Worm (Caenorhabditis elegans) whole organism, mixed stage, embryonic: ENCODE data around the gene nob-1.

ENCODE experiments used
- M03D4.4 ChIP-seq: sonication (generic microtip); optimal IDR thresholded peaks from 2 replicates; lab custom pipeline; 2017; ENCODE audit warnings: mild to moderate bottlenecking, missing genetic modification characterization, missing compliant biosample characterization
- blmp-1 ChIP-seq: fragments of 150-350 bp; optimal IDR thresholded peaks from 2 replicates; lab custom pipeline; 2014; ENCODE audit warnings: missing biosample characterization, missing genetic modification characterization
- ceh-39 ChIP-seq: fragments of 150-350 bp; optimal IDR thresholded peaks from 2 replicates; lab custom pipeline; 2014; ENCODE audit warnings: missing biosample characterization, missing genetic modification characterization
- ceh-43 ChIP-seq: fragments of 200-800 bp; sonication (Bioruptor generic); optimal IDR thresholded peaks from 2 replicates; lab custom pipeline; 2018; ENCODE audit warnings: mild to moderate bottlenecking, missing genetic modification characterization, moderate library complexity, missing compliant biosample characterization
- ceh-83 ChIP-seq: fragments of 200-800 bp; sonication (Bioruptor generic); optimal IDR thresholded peaks from 2 replicates; lab custom pipeline; 2018; ENCODE audit warnings: mild to moderate bottlenecking, missing genetic modification characterization, missing compliant biosample characterization
- ces-1 ChIP-seq: fragments of 150-350 bp; optimal IDR thresholded peaks from 2 replicates; lab custom pipeline; 2014; ENCODE audit warnings: missing biosample characterization, missing genetic modification reagents, missing genetic modification characterization
- cnd-1 ChIP-seq: fragments of 200-800 bp; sonication (Bioruptor generic); optimal IDR thresholded peaks from 2 replicates; lab custom pipeline; 2018; ENCODE audit warnings: mild to moderate bottlenecking, missing genetic modification characterization, missing compliant biosample characterization
- drap-1 ChIP-seq: fragments of 200-800 bp; sonication (Bioruptor generic); optimal IDR thresholded peaks from 3 replicates; lab custom pipeline; 2018; ENCODE audit warnings: mild to moderate bottlenecking, missing genetic modification characterization, missing compliant biosample characterization
- elt-3 ChIP-seq: fragments of 150-350 bp; optimal IDR thresholded peaks from 2 replicates; lab custom pipeline; 2014; ENCODE audit warnings: missing biosample characterization, missing genetic modification characterization
- flh-1 ChIP-seq: fragments of 200-800 bp; sonication (Bioruptor generic); optimal IDR thresholded peaks from 2 replicates; lab custom pipeline; 2018; ENCODE audit warnings: mild to moderate bottlenecking, missing genetic modification characterization, moderate library complexity, missing compliant biosample characterization
- ham-2 ChIP-seq: fragments of 200-800 bp; sonication (Bioruptor generic); optimal IDR thresholded peaks from 2 replicates; lab custom pipeline; 2018; ENCODE audit warnings: mild to moderate bottlenecking, missing genetic modification characterization, missing compliant biosample characterization
- lin-13 ChIP-seq: fragments of 150-350 bp; optimal IDR thresholded peaks from 2 replicates; lab custom pipeline; 2014; ENCODE audit warnings: missing biosample characterization, missing genetic modification characterization
- lin-32 ChIP-seq: fragments of 200-800 bp; sonication (Bioruptor generic); optimal IDR thresholded peaks from 2 replicates; lab custom pipeline; 2018; ENCODE audit warnings: mild to moderate bottlenecking, missing genetic modification characterization, missing compliant biosample characterization
- mab-5 ChIP-seq: fragments of 150-350 bp; optimal IDR thresholded peaks from 2 replicates; lab custom pipeline; 2014; ENCODE audit warnings: missing biosample characterization, missing genetic modification characterization
- mep-1 ChIP-seq: fragments of 150-350 bp; optimal IDR thresholded peaks from 2 replicates; lab custom pipeline; 2017; ENCODE audit warnings: missing biosample characterization, missing genetic modification reagents, missing genetic modification characterization, inconsistent platforms
- mls-2 ChIP-seq: sonication (generic microtip); optimal IDR thresholded peaks from 2 replicates; lab custom pipeline; 2016; ENCODE audit warnings: mild to moderate bottlenecking, missing genetic modification characterization, moderate library complexity, missing compliant biosample characterization
- nhr-12 ChIP-seq: fragments of 150-350 bp; optimal IDR thresholded peaks from 2 replicates; lab custom pipeline; 2014; ENCODE audit warnings: missing biosample characterization, missing genetic modification characterization
- nhr-2 ChIP-seq: fragments of 150-350 bp; optimal IDR thresholded peaks from 2 replicates; lab custom pipeline; 2014; ENCODE audit warnings: missing biosample characterization, missing genetic modification characterization
- nhr-237 ChIP-seq: fragments of 150-350 bp; optimal IDR thresholded peaks from 2 replicates; lab custom pipeline; 2014; ENCODE audit warnings: missing biosample characterization, missing genetic modification characterization
- nhr-28 ChIP-seq: fragments of 150-350 bp; optimal IDR thresholded peaks from 2 replicates; lab custom pipeline; 2014; ENCODE audit warnings: missing biosample characterization, missing genetic modification characterization
- nhr-76 ChIP-seq: sonication (generic microtip); optimal IDR thresholded peaks from 2 replicates; lab custom pipeline; 2017; ENCODE audit warnings: missing biosample characterization, missing genetic modification characterization
- pha-4 ChIP-seq: fragments of 150-350 bp; optimal IDR thresholded peaks from 2 replicates; lab custom pipeline; 2018; ENCODE audit warnings: missing biosample characterization, missing genetic modification reagents, missing genetic modification characterization
- sem-2 ChIP-seq: fragments of 200-800 bp; sonication (Bioruptor generic); optimal IDR thresholded peaks from 2 replicates; lab custom pipeline; 2018; ENCODE audit warnings: mild to moderate bottlenecking, missing genetic modification characterization, missing compliant biosample characterization
- snpc-4 ChIP-seq: fragments of 150-350 bp; optimal IDR thresholded peaks from 2 replicates; lab custom pipeline; 2014; ENCODE audit warnings: missing biosample characterization, missing genetic modification characterization
- sptf-1 ChIP-seq: sonication (generic microtip); optimal IDR thresholded peaks from 2 replicates; lab custom pipeline; 2017; ENCODE audit warnings: mild to moderate bottlenecking, missing genetic modification characterization, moderate library complexity, missing compliant biosample characterization
- tbx-8 ChIP-seq: fragments of 200-800 bp; sonication (Bioruptor generic); optimal IDR thresholded peaks from 2 replicates; lab custom pipeline; 2018; ENCODE audit warnings: mild to moderate bottlenecking, missing genetic modification characterization, moderate library complexity, missing compliant biosample characterization
- unc-120 ChIP-seq: sonication (generic microtip); optimal IDR thresholded peaks from 2 replicates; lab custom pipeline; 2017; ENCODE audit warnings: missing genetic modification characterization, missing compliant biosample characterization; ENCODE audit not compliant: poor library complexity, severe bottlenecking
- unc-39 ChIP-seq: fragments of 150-350 bp; optimal IDR thresholded peaks from 2 replicates; lab custom pipeline; 2014; ENCODE audit warnings: missing biosample characterization, missing genetic modification characterization
- unc-62 ChIP-seq: fragments of 150-350 bp; optimal IDR thresholded peaks from 2 replicates; lab custom pipeline; 2014; ENCODE audit warnings: missing biosample characterization, missing genetic modification reagents, missing genetic modification characterization
- zip-8 ChIP-seq: fragments of 150-350 bp; optimal IDR thresholded peaks from 2 replicates; lab custom pipeline; 2014; ENCODE audit warnings: missing biosample characterization, missing genetic modification characterization

Gene nob-1

DNA sequence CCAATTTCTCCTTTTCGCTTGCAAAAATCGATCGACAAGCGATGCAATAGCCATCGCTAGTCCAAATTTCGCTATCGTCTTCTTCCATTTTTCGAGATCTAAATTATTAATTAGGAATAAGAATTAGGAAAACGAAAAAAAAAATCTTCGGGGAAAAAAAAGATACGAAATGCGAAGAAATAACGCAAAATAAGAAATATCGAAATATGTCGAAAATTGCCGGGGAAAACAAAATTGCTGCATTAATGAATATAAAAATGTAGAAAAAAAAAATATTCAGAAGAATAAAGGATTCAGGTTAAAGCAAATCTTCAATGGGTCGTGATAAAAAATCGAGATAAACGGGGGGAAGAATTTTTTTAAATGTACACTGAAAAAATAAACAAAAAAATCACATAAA lies 31.9 kb downstream of the nob-1 start, which contains the start of gene Y79H2A.3:
Gene Y79H2A.3, minus strand, starts transcription at position 101 of the 400 bp plus-strand sequence.
- TF ChIP-seq flh-1 (GFP tag; lab: Kevin White, UChicago) = no peak
- TF ChIP-seq ceh-83 = no peak
- no peak for TF ChIP-seq sem-2
- no peak for TF ChIP-seq snpc-4 (tag; lab: Kevin White, UChicago)
- TF ChIP-seq tbx-8 (GFP tag; lab: Kevin White, UChicago) = no peak
- no peak for TF ChIP-seq unc-120 (tag; lab: Kevin White, UChicago)
- no peak for TF ChIP-seq elt-3 (tag; lab: Kevin White, UChicago)
- no peak for TF ChIP-seq mep-1 (tag; lab: Kevin White, UChicago)
- no peak for TF ChIP-seq sptf-1 (tag; lab: Kevin White, UChicago)
- no peak for TF ChIP-seq drap-1
- TF ChIP-seq zip-8 (tag; lab: Kevin White, UChicago) = no peak
- no peak for TF ChIP-seq mls-2 (tag; lab: Kevin White, UChicago)
- no peak for TF ChIP-seq nhr-12 (tag; lab: Kevin White, UChicago)
- no peak for TF ChIP-seq pha-4 (tag; lab: Kevin White, UChicago)
- no peak for TF ChIP-seq M03D4.4 (tag; lab: Kevin White, UChicago)
- TF ChIP-seq nhr-237 (tag; lab: Kevin White, UChicago) = no peak
- no peak for TF ChIP-seq lin-32 (GFP tag; lab: Kevin White, UChicago)

- no peak for TF ChIP-seq sptf-1 (tag; lab: Kevin White, UChicago)
- TF ChIP-seq cnd-1 (tag; lab: Kevin White, UChicago) = no peak
- TF ChIP-seq lin-13 (tag; lab: Kevin White, UChicago) = no peak
- no peak for TF ChIP-seq nhr-237 (tag; lab: Kevin White, UChicago)
- TF ChIP-seq ceh-39 (tag; lab: Kevin White, UChicago) = no peak
- no peak for TF ChIP-seq unc-39 (tag; lab: Kevin White, UChicago)
- TF ChIP-seq nhr-76 (tag; lab: Kevin White, UChicago) = no peak
- no peak for TF ChIP-seq blmp-1 (tag; lab: Kevin White, UChicago)
- TF ChIP-seq nhr-28 (tag; lab: Kevin White, UChicago) = no peak
- TF ChIP-seq mab-5 (tag; lab: Kevin White, UChicago) = no peak
- no peak for TF ChIP-seq unc-62 (GFP tag; lab: Kevin White, UChicago)
- no peak for TF ChIP-seq ceh-43 (GFP tag; lab: Kevin White, UChicago)
- no peak for TF ChIP-seq flh-1 (GFP tag; lab: Kevin White, UChicago)
- no peak for TF ChIP-seq sem-2
- TF ChIP-seq ces-1 (GFP tag; lab: Kevin White, UChicago) = no peak
- TF ChIP-seq mls-2 (tag; lab: Kevin White, UChicago) = no peak
- no peak for TF ChIP-seq zip-8 (tag; lab: Kevin White, UChicago)
- no peak for TF ChIP-seq pha-4 (tag; lab: Kevin White, UChicago)
Measured at ce11 chrIII:12040999-12041398, 43.1 kb downstream of the nob-1 start, which contains the start of gene Y79H2A.4. TSS of gene Y79H2A.4 (plus strand) at chrIII:12041299.

DNA sequence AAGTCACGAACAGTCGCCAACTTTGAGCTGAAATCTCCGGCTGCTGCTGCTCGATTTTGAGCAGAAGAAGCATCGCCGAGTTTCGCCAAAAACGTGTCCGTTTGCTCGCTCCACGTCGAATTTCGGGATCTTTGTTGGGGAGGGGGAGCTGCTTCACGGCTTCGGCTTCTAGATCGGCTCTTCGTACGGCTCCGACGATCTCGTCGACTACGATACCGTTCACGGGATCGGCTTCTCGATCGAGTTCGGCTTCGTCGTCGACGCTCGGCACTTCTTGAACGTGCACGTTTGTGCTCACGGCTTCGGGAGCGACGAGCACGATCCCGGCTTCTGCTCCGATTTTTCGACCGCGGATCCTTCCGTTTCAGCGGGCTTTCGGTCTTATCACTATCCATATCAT lies 46.9 kb downstream of the nob-1 start:
- no peak for TF ChIP-seq ceh-39 (tag; lab: Kevin White, UChicago)
- TF ChIP-seq tbx-8 (GFP tag; lab: Kevin White, UChicago) = no peak

- no peak for TF ChIP-seq zip-8 (tag; lab: Kevin White, UChicago)
- no peak for TF ChIP-seq nhr-237 (tag; lab: Kevin White, UChicago)
- no peak for TF ChIP-seq nhr-2
- no peak for TF ChIP-seq sptf-1 (tag; lab: Kevin White, UChicago)
- no peak for TF ChIP-seq blmp-1 (tag; lab: Kevin White, UChicago)
Measured at ce11 chrIII:12034311-12034710, 49.8 kb downstream of the nob-1 start.

- TF ChIP-seq nhr-28 (tag; lab: Kevin White, UChicago) = no peak
- no peak for TF ChIP-seq nhr-237 (tag; lab: Kevin White, UChicago)
- no peak for TF ChIP-seq elt-3 (tag; lab: Kevin White, UChicago)
- TF ChIP-seq ceh-83 = no peak
- no peak for TF ChIP-seq drap-1
- TF ChIP-seq tbx-8 (GFP tag; lab: Kevin White, UChicago) = no peak
- TF ChIP-seq zip-8 (tag; lab: Kevin White, UChicago) = no peak
- no peak for TF ChIP-seq blmp-1 (tag; lab: Kevin White, UChicago)
- TF ChIP-seq snpc-4 (tag; lab: Kevin White, UChicago) = no peak
- no peak for TF ChIP-seq mls-2 (tag; lab: Kevin White, UChicago)
- TF ChIP-seq unc-39 (tag; lab: Kevin White, UChicago) = no peak
- no peak for TF ChIP-seq lin-13 (tag; lab: Kevin White, UChicago)
- no peak for TF ChIP-seq ceh-43 (GFP tag; lab: Kevin White, UChicago)
- no peak for TF ChIP-seq ham-2 (GFP tag; lab: Kevin White, UChicago)
Measured at ce11 chrIII:12033259-12033658, 50.9 kb downstream of the nob-1 start.
